Fruit fly (Drosophila melanogaster) whole organism, embryonic: Measurements from ENCODE around the gene CG6481.

Experiments
- Adf1 ChIP-seq: fragments of 200-800 bp; sonication (Bioruptor generic); IDR thresholded peaks from 2 replicates; pipeline ENCODE4 v1.3.6; 2022; ENCODE audit warnings: missing biosample characterization, missing genetic modification characterization
- Bteb2 ChIP-seq: fragments of 200-800 bp; sonication (Bioruptor generic); optimal IDR thresholded peaks from 2 replicates; lab custom pipeline; 2016; ENCODE audit warnings: missing biosample characterization, missing genetic modification characterization
- C15 ChIP-seq: fragments of 200-800 bp; sonication (Bioruptor generic); IDR thresholded peaks from 3 replicates; pipeline ENCODE4 v1.3.6; 2022; ENCODE audit warnings: missing biosample characterization, missing genetic modification characterization
- CG12236 ChIP-seq: fragments of 200-800 bp; sonication (Bioruptor generic); optimal IDR thresholded peaks from 2 replicates; lab custom pipeline; 2016; ENCODE audit warnings: missing biosample characterization, missing genetic modification characterization
- CG14050 ChIP-seq: fragments of 200-800 bp; sonication (Bioruptor generic); IDR thresholded peaks from 3 replicates; pipeline ENCODE4 v1.3.6; 2022; ENCODE audit warnings: missing biosample characterization, missing genetic modification characterization
- CG14441 ChIP-seq: fragments of 200-800 bp; sonication (Bioruptor generic); IDR thresholded peaks from 2 replicates; pipeline ENCODE4 v1.3.6; 2022; ENCODE audit warnings: missing biosample characterization, missing genetic modification characterization
- CG15601 ChIP-seq: fragments of 200-800 bp; sonication (Bioruptor generic); optimal IDR thresholded peaks from 3 replicates; lab custom pipeline; 2019; ENCODE audit warnings: missing biosample characterization, mild to moderate bottlenecking, missing genetic modification characterization, moderate library complexity
- CG2875 ChIP-seq: fragments of 200-800 bp; sonication (Bioruptor generic); optimal IDR thresholded peaks from 2 replicates; lab custom pipeline; 2017; ENCODE audit warnings: missing biosample characterization, mild to moderate bottlenecking, missing genetic modification characterization, missing genetic modification reagents
- CG30431 ChIP-seq: fragments of 200-800 bp; sonication (Bioruptor generic); optimal IDR thresholded peaks from 2 replicates; lab custom pipeline; 2017; ENCODE audit warnings: missing biosample characterization, missing genetic modification characterization
- CG31441 ChIP-seq: fragments of 200-800 bp; sonication (Bioruptor generic); IDR thresholded peaks from 2 replicates; pipeline ENCODE4 v1.3.6; 2022; ENCODE audit warnings: missing biosample characterization, missing genetic modification characterization
- CG34224 ChIP-seq: fragments of 200-800 bp; sonication (Bioruptor generic); IDR thresholded peaks from 3 replicates; pipeline ENCODE4 v1.3.6; 2022; ENCODE audit warnings: missing biosample characterization, missing genetic modification characterization; ENCODE audit not compliant: partially characterized antibody
- CG34376 ChIP-seq: fragments of 200-800 bp; sonication (Bioruptor generic); optimal IDR thresholded peaks from 2 replicates; lab custom pipeline; 2018; ENCODE audit warnings: missing biosample characterization, mild to moderate bottlenecking, missing genetic modification characterization
- CG3726 ChIP-seq: fragments of 200-800 bp; sonication (Bioruptor generic); IDR thresholded peaks from 3 replicates; pipeline ENCODE4, ENCODE4 v1.3.6; 2022; ENCODE audit warnings: missing biosample characterization, missing genetic modification characterization
- CG5180 ChIP-seq: fragments of 200-800 bp; sonication (Bioruptor generic); optimal IDR thresholded peaks from 3 replicates; lab custom pipeline; 2017; ENCODE audit warnings: missing biosample characterization, missing genetic modification characterization, mild to moderate bottlenecking, moderate library complexity, missing genetic modification reagents
- CG7839 ChIP-seq: fragments of 200-800 bp; sonication (Bioruptor generic); optimal IDR thresholded peaks from 3 replicates; lab custom pipeline; 2018; ENCODE audit warnings: missing biosample characterization, mild to moderate bottlenecking, missing genetic modification characterization, moderate library complexity
- CG9817 ChIP-seq: fragments of 200-800 bp; sonication (Bioruptor generic); optimal IDR thresholded peaks from 2 replicates; lab custom pipeline; 2018; ENCODE audit warnings: missing biosample characterization, mild to moderate bottlenecking, missing genetic modification characterization, moderate library complexity
- CG9876 ChIP-seq: fragments of 200-800 bp; sonication (Bioruptor generic); optimal IDR thresholded peaks from 2 replicates; lab custom pipeline; 2016; ENCODE audit warnings: missing biosample characterization, missing genetic modification characterization
- D19A ChIP-seq: fragments of 200-800 bp; optimal IDR thresholded peaks from 3 replicates; lab custom pipeline; 2019; ENCODE audit warnings: missing biosample characterization, mild to moderate bottlenecking, missing genetic modification characterization, moderate library complexity
- D19B ChIP-seq: fragments of 200-800 bp; sonication (Bioruptor generic); optimal IDR thresholded peaks from 2 replicates; lab custom pipeline; 2017; ENCODE audit warnings: missing biosample characterization, mild to moderate bottlenecking, missing genetic modification characterization
- Drgx ChIP-seq: fragments of 200-800 bp; sonication (Bioruptor generic); IDR thresholded peaks from 2 replicates; pipeline ENCODE4 v1.3.6; 2022; ENCODE audit warnings: missing biosample characterization, missing genetic modification characterization
- Elba2 ChIP-seq: fragments of 200-800 bp; sonication (Bioruptor generic); optimal IDR thresholded peaks from 3 replicates; lab custom pipeline; 2016; ENCODE audit warnings: missing biosample characterization, missing genetic modification characterization
- Ets65A ChIP-seq: fragments of 200-800 bp; sonication (Bioruptor generic); peaks from one replicate; lab custom pipeline; 2016; ENCODE audit warnings: missing biosample characterization, missing genetic modification characterization
- Gug ChIP-seq: fragments of 200-800 bp; sonication (Bioruptor generic); IDR thresholded peaks from 4 replicates; pipeline ENCODE4 v1.3.6; 2022; ENCODE audit warnings: missing biosample characterization, missing genetic modification characterization
- H2.0 ChIP-seq: fragments of 200-800 bp; sonication (Bioruptor generic); IDR thresholded peaks from 2 replicates; pipeline ENCODE4 v1.3.6; 2022; ENCODE audit warnings: missing biosample characterization, missing genetic modification characterization
- Hey ChIP-seq: fragments of 200-800 bp; sonication (Bioruptor generic); optimal IDR thresholded peaks from 3 replicates; lab custom pipeline; 2018; ENCODE audit warnings: missing biosample characterization, mild to moderate bottlenecking, missing genetic modification characterization
- Hr3 ChIP-seq: fragments of 200-800 bp; sonication (Bioruptor generic); optimal IDR thresholded peaks from 3 replicates; lab custom pipeline; 2016; ENCODE audit warnings: missing biosample characterization, missing genetic modification characterization
- Hr78 ChIP-seq, 2 experiments: fragments of 200-800 bp in 1 of 2; fragments of >200 bp in 1 of 2; sonication (Bioruptor generic) in 1 of 2; optimal IDR thresholded peaks; 2 replicates each; lab custom pipeline; 2017 to 2019; ENCODE audit warnings: missing biosample characterization in 2 of 2, missing genetic modification characterization in 2 of 2, mild to moderate bottlenecking in 1 of 2, moderate library complexity in 1 of 2
- Lpt ChIP-seq: fragments of >200 bp; optimal IDR thresholded peaks from 2 replicates; lab custom pipeline; 2018; ENCODE audit warnings: missing biosample characterization, missing genetic modification characterization
- Nf-YB ChIP-seq: fragments of 200-800 bp; sonication (Bioruptor generic); optimal IDR thresholded peaks from 3 replicates; lab custom pipeline; 2019; ENCODE audit warnings: missing biosample characterization, mild to moderate bottlenecking, missing genetic modification characterization, moderate library complexity
- Ptx1 ChIP-seq: fragments of 200-800 bp; sonication (Bioruptor generic); IDR thresholded peaks from 2 replicates; pipeline ENCODE4 v1.3.6; 2022; ENCODE audit warnings: missing biosample characterization, missing genetic modification characterization
- Rx ChIP-seq: fragments of 200-800 bp; sonication (Bioruptor generic); IDR thresholded peaks from 2 replicates; pipeline ENCODE4 v1.3.6; 2022; ENCODE audit warnings: missing biosample characterization, missing genetic modification characterization
- amos ChIP-seq: fragments of 200-800 bp; sonication (Bioruptor generic); IDR thresholded peaks from 2 replicates; pipeline ENCODE4 v1.3.6; 2022; ENCODE audit warnings: missing biosample characterization, missing genetic modification characterization; ENCODE audit not compliant: partially characterized antibody
- ase ChIP-seq: fragments of 200-800 bp; sonication (Bioruptor generic); IDR thresholded peaks from 3 replicates; pipeline ENCODE4 v1.3.6; 2022; ENCODE audit warnings: missing biosample characterization, missing genetic modification characterization
- ash1 ChIP-seq: fragments of 200-800 bp; sonication (Bioruptor generic); optimal IDR thresholded peaks from 2 replicates; lab custom pipeline; 2018; ENCODE audit warnings: missing biosample characterization, mild to moderate bottlenecking, missing genetic modification characterization
- bab2 ChIP-seq: fragments of 200-800 bp; sonication (Bioruptor generic); optimal IDR thresholded peaks from 2 replicates; lab custom pipeline; 2016; ENCODE audit warnings: missing biosample characterization, missing genetic modification characterization
- bowl ChIP-seq: fragments of 200-800 bp; sonication (Bioruptor generic); IDR thresholded peaks from 2 replicates; pipeline ENCODE4 v1.3.6; 2022; ENCODE audit warnings: missing biosample characterization, missing genetic modification characterization
- dati ChIP-seq: fragments of 200-800 bp; sonication (Bioruptor generic); IDR thresholded peaks from 2 replicates; pipeline ENCODE4 v1.3.6; 2022; ENCODE audit warnings: missing biosample characterization, missing genetic modification characterization
- gsb ChIP-seq: fragments of 200-800 bp; sonication (Bioruptor generic); IDR thresholded peaks from 2 replicates; pipeline ENCODE4 v1.3.6; 2022; ENCODE audit warnings: missing biosample characterization, missing genetic modification characterization
- ind ChIP-seq: fragments of 200-800 bp; sonication (Bioruptor generic); optimal IDR thresholded peaks from 3 replicates; lab custom pipeline; 2016; ENCODE audit warnings: missing biosample characterization, missing genetic modification characterization
- jumu ChIP-seq: fragments of 200-800 bp; sonication (Bioruptor generic); optimal IDR thresholded peaks from 3 replicates; lab custom pipeline; 2016; ENCODE audit warnings: missing biosample characterization, missing genetic modification characterization
- kni ChIP-seq: fragments of 200-800 bp; sonication (Bioruptor generic); optimal IDR thresholded peaks from 3 replicates; lab custom pipeline; 2017; ENCODE audit warnings: mild to moderate bottlenecking, missing biosample characterization, missing genetic modification reagents, missing genetic modification characterization
- mam ChIP-seq: fragments of 200-800 bp; sonication (Bioruptor generic); optimal IDR thresholded peaks from 3 replicates; lab custom pipeline; 2016; ENCODE audit warnings: missing biosample characterization, missing genetic modification characterization
- nerfin-1 ChIP-seq: fragments of 200-800 bp; sonication (Bioruptor generic); optimal IDR thresholded peaks from 3 replicates; lab custom pipeline; 2019; ENCODE audit warnings: missing biosample characterization, mild to moderate bottlenecking, missing genetic modification characterization, moderate library complexity
- odd ChIP-seq: fragments of 200-800 bp; sonication (Bioruptor generic); optimal IDR thresholded peaks from 2 replicates; lab custom pipeline; 2017; ENCODE audit warnings: missing biosample characterization, mild to moderate bottlenecking, missing genetic modification characterization
- pita ChIP-seq: fragments of 200-800 bp; sonication (Bioruptor generic); optimal IDR thresholded peaks from 2 replicates; lab custom pipeline; 2017; ENCODE audit warnings: missing biosample characterization, mild to moderate bottlenecking, missing genetic modification characterization
- prd ChIP-seq, 3 experiments: fragments of >200 bp in 2 of 3; fragments of 200-800 bp in 1 of 3; sonication (Bioruptor generic) in 1 of 3; optimal IDR thresholded peaks in 2 of 3; IDR thresholded peaks in 1 of 3; 2 replicates in 2 of 3; 3 replicates in 1 of 3; pipeline versions ENCODE4 v1.3.6 to Lab custom; 2017 to 2022; ENCODE audit warnings: missing biosample characterization in 1 of 3, missing genetic modification characterization in 1 of 3
- pum ChIP-seq: fragments of 200-800 bp; sonication (Bioruptor generic); optimal IDR thresholded peaks from 2 replicates; lab custom pipeline; 2016; ENCODE audit warnings: missing biosample characterization, missing genetic modification characterization
- sd ChIP-seq: fragments of 200-800 bp; sonication (Bioruptor generic); optimal IDR thresholded peaks from 3 replicates; lab custom pipeline; 2018; ENCODE audit warnings: missing biosample characterization, mild to moderate bottlenecking, missing genetic modification characterization, moderate library complexity
- sens ChIP-seq: fragments of 200-800 bp; sonication (Bioruptor generic); peaks from one replicate; lab custom pipeline; 2016; ENCODE audit warnings: missing biosample characterization, missing genetic modification characterization
- sisA ChIP-seq: fragments of 200-800 bp; sonication (Bioruptor generic); IDR thresholded peaks from 2 replicates; pipeline ENCODE4 v1.3.6; 2022; ENCODE audit warnings: missing biosample characterization, missing genetic modification characterization
- sr ChIP-seq: fragments of 200-800 bp; sonication (Bioruptor generic); IDR thresholded peaks from 3 replicates; pipeline ENCODE4 v1.3.6; 2022; ENCODE audit warnings: missing biosample characterization, missing genetic modification characterization
- stwl ChIP-seq: fragments of 200-800 bp; sonication (Bioruptor generic); optimal IDR thresholded peaks from 3 replicates; lab custom pipeline; 2018; ENCODE audit warnings: missing biosample characterization, mild to moderate bottlenecking, missing genetic modification characterization, moderate library complexity

Gene CG6481

dm6 chrX:18512271-18512679, 10.0 kb downstream of the CG6481 start, which contains the start of gene Ggt-1 (continued):
- no peak for TF ChIP-seq Nf-YB (GFP tag; lab: Kevin White, UChicago)
- no peak for TF ChIP-seq Bteb2 (GFP tag; lab: Kevin White, UChicago)
- TF ChIP-seq Ets65A (GFP tag; lab: Kevin White, UChicago): no peak
- peak; percentile 48; the same call in 1 of the 2 replicates for TF ChIP-seq Adf1 (GFP tag; lab: Robert Waterston, UW)
- TF ChIP-seq C15 (GFP tag; lab: Robert Waterston, UW): no peak
- TF ChIP-seq nerfin-1 (tag; lab: Kevin White, UChicago): no peak
- TF ChIP-seq stwl (tag; lab: Kevin White, UChicago): peak; percentile 77
- TF ChIP-seq CG5180 (GFP tag; lab: Kevin White, UChicago): peak; percentile 92
- TF ChIP-seq dati (GFP tag; lab: Robert Waterston, UW): no peak
- no peak for TF ChIP-seq jumu (GFP tag; lab: Kevin White, UChicago)
- no peak for TF ChIP-seq sens (GFP tag; lab: Kevin White, UChicago)
- no peak for TF ChIP-seq Rx (GFP tag; lab: Robert Waterston, UW)
- TF ChIP-seq CG7839: no peak
- no peak for TF ChIP-seq Elba2 (GFP tag; lab: Kevin White, UChicago)
- no peak for TF ChIP-seq Drgx
- TF ChIP-seq CG30431 (GFP tag; lab: Kevin White, UChicago): no peak
- TF ChIP-seq D19A: no peak
- TF ChIP-seq CG34376 (GFP tag; lab: Kevin White, UChicago): peak; percentile 35
- no peak for TF ChIP-seq pum (GFP tag; lab: Kevin White, UChicago)
- no peak for TF ChIP-seq Hey (tag; lab: Kevin White, UChicago)
- TF ChIP-seq odd: no peak
- no peak for TF ChIP-seq prd (optimal IDR thresholded peaks at IDR 0.05; lab: Kevin White, UChicago)
- no peak for TF ChIP-seq prd (GFP tag; IDR thresholded peaks at IDR 0.05; lab: Robert Waterston, UW)
- TF ChIP-seq ase (GFP tag; lab: Robert Waterston, UW): no peak
- TF ChIP-seq kni (GFP tag; lab: Kevin White, UChicago): no peak
- TF ChIP-seq ash1 (GFP tag; lab: Kevin White, UChicago): no peak
- no peak for TF ChIP-seq Hr3 (GFP tag; lab: Kevin White, UChicago)
- peak; percentile 79 for TF ChIP-seq sr (GFP tag; lab: Robert Waterston, UW)
- TF ChIP-seq sisA (GFP tag; lab: Robert Waterston, UW): no peak
- TF ChIP-seq H2.0 (GFP tag; lab: Robert Waterston, UW): no peak
- peak; percentile 96 for TF ChIP-seq CG34224
- TF ChIP-seq mam (GFP tag; lab: Kevin White, UChicago): no peak
- no peak for TF ChIP-seq bab2 (GFP tag; lab: Kevin White, UChicago)
- no peak for TF ChIP-seq gsb
- TF ChIP-seq pita (GFP tag; lab: Kevin White, UChicago): no peak
- TF ChIP-seq CG14050 (GFP tag; lab: Robert Waterston, UW): no peak
- no peak for TF ChIP-seq bowl (GFP tag; lab: Robert Waterston, UW)
- TF ChIP-seq ind (GFP tag; lab: Kevin White, UChicago): no peak
- no peak for TF ChIP-seq CG2875 (GFP tag; lab: Kevin White, UChicago)
- no peak for TF ChIP-seq CG12236 (GFP tag; lab: Kevin White, UChicago)
- TF ChIP-seq Ptx1 (GFP tag; lab: Robert Waterston, UW): no peak
- TF ChIP-seq CG9876 (GFP tag; lab: Kevin White, UChicago): no peak
- TF ChIP-seq amos (GFP tag; lab: Robert Waterston, UW): peak; percentile 89
- TF ChIP-seq Hr78 (GFP tag; optimal IDR thresholded peaks at IDR 0.05; lab: Kevin White, UChicago): peak in 1 of 2 experiments; percentile 9
- peak; percentile 23; the same call in 1 of the 2 replicates for TF ChIP-seq CG31441 (GFP tag; lab: Robert Waterston, UW)
- no peak for TF ChIP-seq Lpt (GFP tag; lab: Kevin White, UChicago)
- TF ChIP-seq sd: no peak
- no peak for TF ChIP-seq CG9817 (tag; lab: Kevin White, UChicago)
- no peak for TF ChIP-seq CG3726 (GFP tag; lab: Robert Waterston, UW)
- no peak for TF ChIP-seq CG14441 (GFP tag; lab: Robert Waterston, UW)
- no peak for TF ChIP-seq Gug (GFP tag; lab: Robert Waterston, UW)
- TF ChIP-seq CG15601 (tag; lab: Kevin White, UChicago): no peak
- TF ChIP-seq D19B (GFP tag; lab: Kevin White, UChicago): no peak
